Fruit fly (Drosophila melanogaster) whole organism, embryonic: Measurements from ENCODE around the gene CG8065.

ENCODE experiments used
- CG10654 ChIP-seq: fragments of 200-800 bp; sonication (Bioruptor generic); optimal IDR thresholded peaks from 2 replicates; lab custom pipeline; 2016; ENCODE audit warnings: missing biosample characterization, missing genetic modification characterization
- CG30431 ChIP-seq: fragments of 200-800 bp; sonication (Bioruptor generic); optimal IDR thresholded peaks from 2 replicates; lab custom pipeline; 2017; ENCODE audit warnings: missing biosample characterization, missing genetic modification characterization
- CG3847 ChIP-seq: fragments of 200-800 bp; sonication (Bioruptor generic); IDR thresholded peaks from 2 replicates; pipeline ENCODE4 v1.3.6; 2022; ENCODE audit warnings: missing biosample characterization, missing genetic modification characterization
- CG4404 ChIP-seq: fragments of 200-800 bp; sonication (Bioruptor generic); IDR thresholded peaks from 2 replicates; pipeline ENCODE4 v1.3.6; 2022; ENCODE audit warnings: missing biosample characterization, missing genetic modification characterization
- CG9727 ChIP-seq: fragments of 200-800 bp; sonication (Bioruptor generic); optimal IDR thresholded peaks from 3 replicates; lab custom pipeline; 2017; ENCODE audit warnings: missing biosample characterization, mild to moderate bottlenecking, missing genetic modification characterization
- Camta ChIP-seq: fragments of 200-800 bp; sonication (Bioruptor generic); optimal IDR thresholded peaks from 2 replicates; lab custom pipeline; 2016; ENCODE audit warnings: missing biosample characterization, missing genetic modification characterization
- Dll ChIP-seq: fragments of 200-800 bp; sonication (Bioruptor generic); IDR thresholded peaks from 4 replicates; pipeline ENCODE4 v1.3.6; 2022; ENCODE audit warnings: missing biosample characterization, missing genetic modification characterization; ENCODE audit not compliant: partially characterized antibody
- btn ChIP-seq: fragments of 200-800 bp; sonication (Bioruptor generic); optimal IDR thresholded peaks from 2 replicates; lab custom pipeline; 2016; ENCODE audit warnings: missing biosample characterization, missing genetic modification characterization
- crol ChIP-seq: fragments of 200-800 bp; sonication (Bioruptor generic); IDR thresholded peaks from 2 replicates; pipeline ENCODE4 v1.3.6; 2022; ENCODE audit warnings: missing biosample characterization, missing genetic modification characterization
- grn ChIP-seq: fragments of 200-800 bp; sonication (Bioruptor generic); optimal IDR thresholded peaks from 3 replicates; lab custom pipeline; 2017; ENCODE audit warnings: missing biosample characterization, missing genetic modification characterization
- tio ChIP-seq: fragments of 200-800 bp; sonication (Bioruptor generic); optimal IDR thresholded peaks from 2 replicates; lab custom pipeline; 2017; ENCODE audit warnings: missing biosample characterization, missing genetic modification characterization, inconsistent platforms

- TF ChIP-seq CG30431 (GFP tag; lab: Kevin White, UChicago) (no peak), CG3847 (GFP tag; lab: Robert Waterston, UW) (no peak), tio (GFP tag; lab: Kevin White, UChicago) (no peak), CG4404 (GFP tag; lab: Robert Waterston, UW) (no peak), grn (no peak), btn (GFP tag; lab: Kevin White, UChicago) (no peak), CG9727 (GFP tag; lab: Kevin White, UChicago) (no peak), crol (GFP tag; lab: Robert Waterston, UW) (no peak), Camta (GFP tag; lab: Kevin White, UChicago) (no peak), Dll (GFP tag; lab: Robert Waterston, UW) (no peak), CG10654 (GFP tag; lab: Kevin White, UChicago) (no peak)
These were observed at the start of gene CG8065 for dm6 chr3L:10215365-10215764.
